Worm (Caenorhabditis elegans) whole organism, mixed stage, embryonic: ENCODE results near the gene B0244.4.

Experiments used
- M03D4.4 ChIP-seq: sonication (generic microtip); optimal IDR thresholded peaks from 2 replicates; lab custom pipeline; 2017; ENCODE audit warnings: mild to moderate bottlenecking, missing genetic modification characterization, missing compliant biosample characterization
- ceh-39 ChIP-seq: fragments of 150-350 bp; optimal IDR thresholded peaks from 2 replicates; lab custom pipeline; 2014; ENCODE audit warnings: missing biosample characterization, missing genetic modification characterization
- ceh-83 ChIP-seq: fragments of 200-800 bp; sonication (Bioruptor generic); optimal IDR thresholded peaks from 2 replicates; lab custom pipeline; 2018; ENCODE audit warnings: mild to moderate bottlenecking, missing genetic modification characterization, missing compliant biosample characterization
- ces-1 ChIP-seq: fragments of 150-350 bp; optimal IDR thresholded peaks from 2 replicates; lab custom pipeline; 2014; ENCODE audit warnings: missing biosample characterization, missing genetic modification reagents, missing genetic modification characterization
- cnd-1 ChIP-seq: fragments of 200-800 bp; sonication (Bioruptor generic); optimal IDR thresholded peaks from 2 replicates; lab custom pipeline; 2018; ENCODE audit warnings: mild to moderate bottlenecking, missing genetic modification characterization, missing compliant biosample characterization
- drap-1 ChIP-seq: fragments of 200-800 bp; sonication (Bioruptor generic); optimal IDR thresholded peaks from 3 replicates; lab custom pipeline; 2018; ENCODE audit warnings: mild to moderate bottlenecking, missing genetic modification characterization, missing compliant biosample characterization
- flh-1 ChIP-seq: fragments of 200-800 bp; sonication (Bioruptor generic); optimal IDR thresholded peaks from 2 replicates; lab custom pipeline; 2018; ENCODE audit warnings: mild to moderate bottlenecking, missing genetic modification characterization, moderate library complexity, missing compliant biosample characterization
- ham-2 ChIP-seq: fragments of 200-800 bp; sonication (Bioruptor generic); optimal IDR thresholded peaks from 2 replicates; lab custom pipeline; 2018; ENCODE audit warnings: mild to moderate bottlenecking, missing genetic modification characterization, missing compliant biosample characterization
- hlh-1 ChIP-seq: fragments of 150-350 bp; optimal IDR thresholded peaks from 2 replicates; lab custom pipeline; 2014; ENCODE audit warnings: missing biosample characterization, missing genetic modification reagents, missing genetic modification characterization
- lin-13 ChIP-seq: fragments of 150-350 bp; optimal IDR thresholded peaks from 2 replicates; lab custom pipeline; 2014; ENCODE audit warnings: missing biosample characterization, missing genetic modification characterization
- lin-32 ChIP-seq: fragments of 200-800 bp; sonication (Bioruptor generic); optimal IDR thresholded peaks from 2 replicates; lab custom pipeline; 2018; ENCODE audit warnings: mild to moderate bottlenecking, missing genetic modification characterization, missing compliant biosample characterization
- lsy-2 ChIP-seq: fragments of 150-350 bp; optimal IDR thresholded peaks from 2 replicates; lab custom pipeline; 2014; ENCODE audit warnings: missing biosample characterization, missing genetic modification characterization
- mab-5 ChIP-seq: fragments of 150-350 bp; optimal IDR thresholded peaks from 2 replicates; lab custom pipeline; 2014; ENCODE audit warnings: missing biosample characterization, missing genetic modification characterization
- mep-1 ChIP-seq: fragments of 150-350 bp; optimal IDR thresholded peaks from 2 replicates; lab custom pipeline; 2017; ENCODE audit warnings: missing biosample characterization, missing genetic modification reagents, missing genetic modification characterization, inconsistent platforms
- nhr-2 ChIP-seq: fragments of 150-350 bp; optimal IDR thresholded peaks from 2 replicates; lab custom pipeline; 2014; ENCODE audit warnings: missing biosample characterization, missing genetic modification characterization
- nhr-237 ChIP-seq: fragments of 150-350 bp; optimal IDR thresholded peaks from 2 replicates; lab custom pipeline; 2014; ENCODE audit warnings: missing biosample characterization, missing genetic modification characterization
- nhr-28 ChIP-seq: fragments of 150-350 bp; optimal IDR thresholded peaks from 2 replicates; lab custom pipeline; 2014; ENCODE audit warnings: missing biosample characterization, missing genetic modification characterization
- nhr-76 ChIP-seq: sonication (generic microtip); optimal IDR thresholded peaks from 2 replicates; lab custom pipeline; 2017; ENCODE audit warnings: missing biosample characterization, missing genetic modification characterization
- snpc-4 ChIP-seq: fragments of 150-350 bp; optimal IDR thresholded peaks from 2 replicates; lab custom pipeline; 2014; ENCODE audit warnings: missing biosample characterization, missing genetic modification characterization
- unc-120 ChIP-seq: sonication (generic microtip); optimal IDR thresholded peaks from 2 replicates; lab custom pipeline; 2017; ENCODE audit warnings: missing genetic modification characterization, missing compliant biosample characterization; ENCODE audit not compliant: poor library complexity, severe bottlenecking
- unc-62 ChIP-seq: fragments of 150-350 bp; optimal IDR thresholded peaks from 2 replicates; lab custom pipeline; 2014; ENCODE audit warnings: missing biosample characterization, missing genetic modification reagents, missing genetic modification characterization
- zip-8 ChIP-seq: fragments of 150-350 bp; optimal IDR thresholded peaks from 2 replicates; lab custom pipeline; 2014; ENCODE audit warnings: missing biosample characterization, missing genetic modification characterization
- ztf-11 ChIP-seq: fragments of 150-350 bp; optimal IDR thresholded peaks from 2 replicates; lab custom pipeline; 2014; ENCODE audit warnings: missing biosample characterization, missing genetic modification characterization

Gene B0244.4

ce11 chrIII:5717173-5717748 is 30.0 kb upstream of the B0244.4 start:
- no peak for TF ChIP-seq cnd-1 (tag; lab: Kevin White, UChicago)
- no peak for TF ChIP-seq ham-2
- no peak for TF ChIP-seq snpc-4 (tag; lab: Kevin White, UChicago)
- TF ChIP-seq nhr-237, result no peak
- TF ChIP-seq ceh-83 (GFP tag; lab: Kevin White, UChicago), result no peak
- no peak for TF ChIP-seq nhr-76 (tag; lab: Kevin White, UChicago)
- no peak for TF ChIP-seq nhr-28 (tag; lab: Kevin White, UChicago)
- no peak for TF ChIP-seq unc-62 (GFP tag; lab: Kevin White, UChicago)

ce11 chrIII:5718385-5718784 is 28.9 kb upstream of the B0244.4 start:
- TF ChIP-seq ztf-11 (tag; lab: Kevin White, UChicago) (peak; percentile 6), ceh-39 (tag; lab: Kevin White, UChicago) (peak; percentile 50), hlh-1 (tag; lab: Kevin White, UChicago) (no peak), drap-1 (GFP tag; lab: Kevin White, UChicago) (no peak), ham-2 (no peak), zip-8 (tag; lab: Kevin White, UChicago) (peak; percentile 89), nhr-2 (peak; percentile 91), ces-1 (GFP tag; lab: Kevin White, UChicago) (peak; percentile 26), unc-62 (GFP tag; lab: Kevin White, UChicago) (peak; percentile 23), lin-13 (tag; lab: Kevin White, UChicago) (no peak), lsy-2 (tag; lab: Kevin White, UChicago) (no peak)

- TF ChIP-seq nhr-2 (peak; percentile 54), zip-8 (tag; lab: Kevin White, UChicago) (peak; percentile 90), flh-1 (GFP tag; lab: Kevin White, UChicago) (no peak), cnd-1 (tag; lab: Kevin White, UChicago) (peak; percentile 3), ces-1 (GFP tag; lab: Kevin White, UChicago) (peak; percentile 42), lin-32 (GFP tag; lab: Kevin White, UChicago) (peak; percentile 3), snpc-4 (tag; lab: Kevin White, UChicago) (no peak), drap-1 (GFP tag; lab: Kevin White, UChicago) (no peak)
Observed at ce11 chrIII:5719105-5719831, 28.0 kb upstream of the B0244.4 start.

- TF ChIP-seq lin-32 (GFP tag; lab: Kevin White, UChicago) (no peak), lsy-2 (tag; lab: Kevin White, UChicago) (no peak)
Observed at ce11 chrIII:5719832-5720194, 27.5 kb upstream of the B0244.4 start.

ce11 chrIII:5720266-5721019 is 26.8 kb upstream of the B0244.4 start:
- TF ChIP-seq ces-1 (GFP tag; lab: Kevin White, UChicago), result peak; percentile 99
- peak; percentile 37 for TF ChIP-seq cnd-1 (tag; lab: Kevin White, UChicago)
- no peak for TF ChIP-seq unc-120 (tag; lab: Kevin White, UChicago)
- TF ChIP-seq mep-1 (tag; lab: Kevin White, UChicago), result no peak
- peak; percentile 41 for TF ChIP-seq zip-8 (tag; lab: Kevin White, UChicago)
- no peak for TF ChIP-seq mab-5 (tag; lab: Kevin White, UChicago)
- peak; percentile 15 for TF ChIP-seq hlh-1 (tag; lab: Kevin White, UChicago)
- peak; percentile 0 for TF ChIP-seq ztf-11 (tag; lab: Kevin White, UChicago)
- peak; percentile 15 for TF ChIP-seq M03D4.4
- peak; percentile 73 for TF ChIP-seq lin-32 (GFP tag; lab: Kevin White, UChicago)
- peak; percentile 59 for TF ChIP-seq nhr-2

- TF ChIP-seq ceh-83 (GFP tag; lab: Kevin White, UChicago) (no peak), nhr-28 (tag; lab: Kevin White, UChicago) (no peak), zip-8 (tag; lab: Kevin White, UChicago) (no peak), ces-1 (GFP tag; lab: Kevin White, UChicago) (peak; percentile 45), ceh-39 (tag; lab: Kevin White, UChicago) (no peak), unc-62 (GFP tag; lab: Kevin White, UChicago) (peak; percentile 75)
Observed at ce11 chrIII:5721488-5721887, 25.8 kb upstream of the B0244.4 start.
